Fruit fly (Drosophila melanogaster): ENCODE measurements around the gene mid.
A peak's percentile ranks its signal among the peaks of the same experiment; 100 is the strongest.

Gene mid

DNA sequence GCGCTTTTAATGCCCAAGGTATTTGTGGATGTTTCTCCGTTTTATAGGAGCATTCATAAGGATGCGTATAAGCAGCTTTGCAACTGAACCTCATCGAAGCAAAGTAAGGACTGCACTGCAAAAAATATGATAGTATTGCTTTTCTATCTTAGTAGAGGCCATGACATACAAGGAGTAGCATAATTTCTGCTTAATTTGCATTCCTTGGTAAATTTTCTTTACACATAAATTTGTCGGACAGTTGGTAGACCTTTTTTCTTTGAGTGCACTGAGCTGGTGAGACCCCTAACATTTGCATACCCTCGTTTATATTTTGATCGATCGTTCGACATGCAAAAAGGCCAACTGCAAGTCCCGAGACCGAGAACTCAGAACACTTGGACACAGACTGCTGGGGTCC is 31.5 kb downstream of the mid start (continued):
- TF ChIP-seq ERR (GFP tag; optimal IDR thresholded peaks at IDR 0.05): no peak
- TF ChIP-seq dmrt11E (tag; optimal IDR thresholded peaks at IDR 0.05): peak; percentile 3
- TF ChIP-seq Eip74EF (GFP tag; optimal IDR thresholded peaks at IDR 0.05): no peak
- no peak for TF ChIP-seq pho (GFP tag; optimal IDR thresholded peaks at IDR 0.05)
- no peak for TF ChIP-seq p53 (GFP tag; optimal IDR thresholded peaks at IDR 0.05)
- no peak for TF ChIP-seq ase (GFP tag; IDR thresholded peaks at IDR 0.05)
- TF ChIP-seq ara (GFP tag; IDR thresholded peaks at IDR 0.05): peak; percentile 18; the same call in 1 of the 2 replicates
- peak; percentile 21 for TF ChIP-seq corto (GFP tag; optimal IDR thresholded peaks at IDR 0.05)
- TF ChIP-seq Ets65A (GFP tag): peak; percentile 45
- no peak for TF ChIP-seq seq (GFP tag; IDR thresholded peaks at IDR 0.05)
- no peak for TF ChIP-seq aop (GFP tag; IDR thresholded peaks at IDR 0.05)
- no peak for TF ChIP-seq chif (GFP tag; optimal IDR thresholded peaks at IDR 0.05)
- TF ChIP-seq Doc3 (GFP tag; IDR thresholded peaks at IDR 0.05; ENCODE audit: partially characterized antibody): no peak
- no peak for TF ChIP-seq CG11456 (GFP tag; IDR thresholded peaks at IDR 0.05)
- no peak for TF ChIP-seq Aef1 (GFP tag; IDR thresholded peaks at IDR 0.05)
- no peak for TF ChIP-seq GATAe (GFP tag; conservative IDR thresholded peaks at IDR 0.05)
- TF ChIP-seq prd (optimal IDR thresholded peaks at IDR 0.05): no peak
- peak; percentile 53; the same call in 2 of the 3 replicates for TF ChIP-seq prd (GFP tag; IDR thresholded peaks at IDR 0.05)
- no peak for TF ChIP-seq CG8388 (GFP tag; optimal IDR thresholded peaks at IDR 0.05)
- TF ChIP-seq maf-S (GFP tag; optimal IDR thresholded peaks at IDR 0.05): no peak
- TF ChIP-seq CG8944 (GFP tag; optimal IDR thresholded peaks at IDR 0.05): no peak
- TF ChIP-seq tx (GFP tag; optimal IDR thresholded peaks at IDR 0.05): no peak

DNA sequence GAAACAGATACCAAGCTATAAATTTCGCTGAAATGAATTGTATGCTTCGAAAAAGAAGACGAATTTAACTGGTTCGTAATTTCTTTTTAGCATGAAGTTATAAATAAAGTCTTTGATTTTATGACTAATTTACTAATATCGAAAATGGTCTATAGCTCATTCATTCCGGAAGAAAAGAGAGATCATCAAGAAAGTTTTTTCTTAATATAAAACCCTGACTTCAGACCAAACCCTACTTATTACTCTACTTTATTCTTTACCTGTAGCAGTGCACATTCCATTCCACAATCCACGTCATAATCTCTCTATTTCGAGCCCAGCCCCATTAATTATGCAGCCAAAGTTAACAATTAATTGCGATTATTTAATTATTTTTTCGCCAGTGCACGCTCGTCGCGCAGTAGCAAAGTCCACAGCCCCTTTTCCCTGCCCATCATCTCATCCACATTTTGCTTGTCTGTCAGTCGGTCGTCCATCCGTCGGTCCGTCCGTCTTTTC is 32.5 kb downstream of the mid start:
- no peak for TF ChIP-seq cg (GFP tag; optimal IDR thresholded peaks at IDR 0.05)
- TF ChIP-seq Ets65A (GFP tag): peak; percentile 70
- TF ChIP-seq nom (GFP tag; optimal IDR thresholded peaks at IDR 0.05): peak; percentile 72
- no peak for TF ChIP-seq sr (GFP tag; IDR thresholded peaks at IDR 0.05)
- peak in 1 of 2 experiments; percentile 43 for TF ChIP-seq bsh (GFP tag; optimal IDR thresholded peaks at IDR 0.05)

DNA sequence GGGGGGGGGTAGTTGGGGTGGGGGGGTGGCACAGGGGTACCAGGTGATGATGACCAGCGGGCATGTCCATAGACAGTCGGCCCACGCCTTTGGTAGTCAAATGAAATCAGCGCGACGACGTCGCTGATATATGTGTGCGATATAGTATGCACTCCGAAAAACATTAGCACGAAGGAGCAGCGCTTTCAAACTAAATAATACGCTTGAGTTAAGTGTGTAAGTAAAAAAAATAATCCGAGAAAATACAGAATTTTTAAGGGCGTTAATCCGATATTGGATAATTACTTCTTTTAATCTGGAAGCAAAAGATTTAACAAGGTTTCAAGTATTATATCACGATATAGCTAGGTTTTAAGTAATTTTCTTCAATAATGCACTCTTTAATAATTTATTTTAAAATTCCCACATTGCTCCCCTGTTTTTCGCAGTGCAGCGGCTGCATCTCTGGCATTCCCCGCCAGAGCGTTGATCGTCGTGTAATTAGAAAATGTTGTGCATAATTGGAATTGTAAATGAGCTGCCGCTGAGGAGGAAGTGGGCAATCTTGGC is 33.4 kb downstream of the mid start:
- TF ChIP-seq salm (tag; optimal IDR thresholded peaks at IDR 0.05) (no peak), dmrt99B (tag; optimal IDR thresholded peaks at IDR 0.05) (peak; percentile 22), unpg (GFP tag; optimal IDR thresholded peaks at IDR 0.05) (no peak), prd (optimal IDR thresholded peaks at IDR 0.05) (no peak), prd (GFP tag; IDR thresholded peaks at IDR 0.05) (peak; percentile 21; the same call in 1 of the 3 replicates), Drgx (GFP tag; IDR thresholded peaks at IDR 0.05) (peak; percentile 56), dmrt11E (tag; optimal IDR thresholded peaks at IDR 0.05) (peak; percentile 2), CG18262 (tag; optimal IDR thresholded peaks at IDR 0.05) (peak; percentile 21), sens (GFP tag) (peak; percentile 51), gsb (GFP tag; IDR thresholded peaks at IDR 0.05) (no peak), CG4424 (GFP tag; optimal IDR thresholded peaks at IDR 0.05) (peak; percentile 14), CG31441 (GFP tag; IDR thresholded peaks at IDR 0.05) (peak; percentile 34; the same call in 1 of the 2 replicates), CG12299 (tag; optimal IDR thresholded peaks at IDR 0.05) (no peak), CG10321 (GFP tag; IDR thresholded peaks at IDR 0.05) (no peak), bsh (GFP tag; optimal IDR thresholded peaks at IDR 0.05) (peak; percentile 17 to 24), CoRest (tag; optimal IDR thresholded peaks at IDR 0.05) (peak; percentile 4), zfh1 (GFP tag; IDR thresholded peaks at IDR 0.05) (0 out of 3 replicates have a peak, but pooled peaks have one; percentile 6), run (tag; optimal IDR thresholded peaks at IDR 0.05) (no peak), Oli (tag; optimal IDR thresholded peaks at IDR 0.05) (peak; percentile 7), phol (tag; optimal IDR thresholded peaks at IDR 0.05) (peak; percentile 32), CG17361 (GFP tag; IDR thresholded peaks at IDR 0.05) (0 out of 3 replicates have a peak, but pooled peaks have one; percentile 19), Dll (GFP tag; IDR thresholded peaks at IDR 0.05; ENCODE audit: partially characterized antibody) (no peak), CG14441 (GFP tag; IDR thresholded peaks at IDR 0.05) (no peak), Ets65A (GFP tag) (peak; percentile 88), CG6689 (GFP tag; IDR thresholded peaks at IDR 0.05) (no peak), sd (tag; optimal IDR thresholded peaks at IDR 0.05) (no peak), otp (GFP tag; IDR thresholded peaks at IDR 0.05) (no peak)

Data from whole organism, embryonic.